Worm (Caenorhabditis elegans) whole organism, L2 larva: Measurements from ENCODE around the gene moc-2.
A peak's percentile ranks its signal among the peaks of the same experiment; 100 is the strongest.

ENCODE experiments used
- C34F6.9 ChIP-seq: fragments of 150-350 bp; optimal IDR thresholded peaks from 2 replicates; lab custom pipeline; 2014; ENCODE audit warnings: missing biosample characterization, missing genetic modification characterization
- F13H6.1 ChIP-seq: sonication (generic microtip); optimal IDR thresholded peaks from 2 replicates; lab custom pipeline; 2016; ENCODE audit warnings: missing genetic modification characterization, missing compliant biosample characterization
- R02D3.7 ChIP-seq: fragments of 150-350 bp; optimal IDR thresholded peaks from 2 replicates; lab custom pipeline; 2014; ENCODE audit warnings: missing biosample characterization, missing genetic modification characterization
- Y55F3AM.14 ChIP-seq: fragments of 200-800 bp; sonication (Bioruptor generic); optimal IDR thresholded peaks from 2 replicates; lab custom pipeline; 2018; ENCODE audit warnings: mild to moderate bottlenecking, missing genetic modification characterization, missing compliant biosample characterization
- ZK546.5 ChIP-seq: sonication (generic microtip); optimal IDR thresholded peaks from 2 replicates; lab custom pipeline; 2017; ENCODE audit warnings: missing biosample characterization, missing genetic modification characterization
- alr-1 ChIP-seq: fragments of 150-350 bp; optimal IDR thresholded peaks from 2 replicates; lab custom pipeline; 2014; ENCODE audit warnings: missing biosample characterization, missing genetic modification characterization
- aly-2 ChIP-seq: fragments of 150-350 bp; optimal IDR thresholded peaks from 2 replicates; lab custom pipeline; 2014; ENCODE audit warnings: missing biosample characterization, missing genetic modification characterization
- ama-1 ChIP-seq: fragments of 150-350 bp; optimal IDR thresholded peaks from 2 replicates; lab custom pipeline; 2018; ENCODE audit warnings: inconsistent platforms
- blmp-1 ChIP-seq: sonication (generic microtip); optimal IDR thresholded peaks from 2 replicates; lab custom pipeline; 2017; ENCODE audit warnings: missing genetic modification characterization, mild to moderate bottlenecking, missing compliant biosample characterization, antibody characterized with exemption, moderate library complexity; ENCODE audit not compliant: insufficient read depth
- ceh-82 ChIP-seq: fragments of 150-350 bp; optimal IDR thresholded peaks from 2 replicates; lab custom pipeline; 2014; ENCODE audit warnings: missing biosample characterization, missing genetic modification characterization
- crh-2 ChIP-seq: sonication (generic microtip); optimal IDR thresholded peaks from 2 replicates; lab custom pipeline; 2017; ENCODE audit warnings: missing biosample characterization, missing genetic modification characterization
- dmd-4 ChIP-seq: sonication (generic microtip); optimal IDR thresholded peaks from 2 replicates; lab custom pipeline; 2017; ENCODE audit warnings: missing biosample characterization, missing genetic modification characterization
- egl-27 ChIP-seq: sonication (generic microtip); optimal IDR thresholded peaks from 3 replicates; lab custom pipeline; 2017; ENCODE audit warnings: missing biosample characterization, missing genetic modification reagents, missing genetic modification characterization
- elt-1 ChIP-seq: fragments of 150-350 bp; optimal IDR thresholded peaks from 2 replicates; lab custom pipeline; 2014; ENCODE audit warnings: missing biosample characterization, missing genetic modification characterization
- fos-1 ChIP-seq: fragments of 150-350 bp; optimal IDR thresholded peaks from 2 replicates; lab custom pipeline; 2014; ENCODE audit warnings: missing biosample characterization, missing genetic modification characterization
- gmeb-1 ChIP-seq: fragments of 150-350 bp; optimal IDR thresholded peaks from 2 replicates; lab custom pipeline; 2014; ENCODE audit warnings: missing biosample characterization, missing genetic modification characterization
- lin-13 ChIP-seq: fragments of 150-350 bp; optimal IDR thresholded peaks from 2 replicates; lab custom pipeline; 2014; ENCODE audit warnings: missing biosample characterization, missing genetic modification reagents, missing genetic modification characterization
- lsy-2 ChIP-seq, 2 experiments: fragments of 150-350 bp in 1 of 2; sonication (generic microtip) in 1 of 2; optimal IDR thresholded peaks; 2 replicates each; lab custom pipeline; 2014 to 2017; ENCODE audit warnings: missing biosample characterization in 2 of 2, missing genetic modification characterization in 2 of 2
- mab-5 ChIP-seq: fragments of 150-350 bp; optimal IDR thresholded peaks from 2 replicates; lab custom pipeline; 2014; ENCODE audit warnings: missing biosample characterization, missing genetic modification characterization
- mbf-1 ChIP-seq: sonication (generic microtip); optimal IDR thresholded peaks from 2 replicates; lab custom pipeline; 2017; ENCODE audit warnings: missing biosample characterization, missing genetic modification characterization
- nhr-10 ChIP-seq: sonication (generic microtip); optimal IDR thresholded peaks from 2 replicates; lab custom pipeline; 2017; ENCODE audit warnings: missing biosample characterization, missing genetic modification characterization
- nhr-11 ChIP-seq: fragments of 150-350 bp; optimal IDR thresholded peaks from 2 replicates; lab custom pipeline; 2014; ENCODE audit warnings: missing biosample characterization, missing genetic modification characterization
- nhr-12 ChIP-seq: fragments of 150-350 bp; optimal IDR thresholded peaks from 2 replicates; lab custom pipeline; 2014; ENCODE audit warnings: missing biosample characterization, missing genetic modification characterization
- nhr-129 ChIP-seq: fragments of 150-350 bp; optimal IDR thresholded peaks from 2 replicates; lab custom pipeline; 2014; ENCODE audit warnings: missing biosample characterization, missing genetic modification characterization
- nhr-21 ChIP-seq: fragments of 150-350 bp; optimal IDR thresholded peaks from 2 replicates; lab custom pipeline; 2014; ENCODE audit warnings: missing biosample characterization, missing genetic modification characterization
- nhr-25 ChIP-seq: fragments of 150-350 bp; sonication (generic microtip); optimal IDR thresholded peaks from 3 replicates; lab custom pipeline; 2014; ENCODE audit warnings: missing biosample characterization, missing genetic modification characterization
- nhr-6 ChIP-seq: fragments of 150-350 bp; optimal IDR thresholded peaks from 2 replicates; lab custom pipeline; 2014; ENCODE audit warnings: missing biosample characterization, missing genetic modification characterization
- skn-1 ChIP-seq: sonication (generic microtip); optimal IDR thresholded peaks from 2 replicates; lab custom pipeline; 2017; ENCODE audit warnings: missing biosample characterization, missing genetic modification characterization
- sma-9 ChIP-seq, 2 experiments: fragments of 150-350 bp in 1 of 2; sonication (generic microtip) in 1 of 2; optimal IDR thresholded peaks; 2 replicates each; lab custom pipeline; 2014 to 2016; ENCODE audit warnings: missing genetic modification characterization in 2 of 2, mild to moderate bottlenecking in 1 of 2, missing biosample characterization in 1 of 2, missing compliant biosample characterization in 1 of 2, missing genetic modification reagents in 1 of 2, moderate library complexity in 1 of 2
- snpc-4 ChIP-seq: fragments of 150-350 bp; optimal IDR thresholded peaks from 2 replicates; lab custom pipeline; 2014; ENCODE audit warnings: missing biosample characterization, missing genetic modification characterization
- unc-55 ChIP-seq: fragments of 150-350 bp; sonication (generic microtip); optimal IDR thresholded peaks from 3 replicates; lab custom pipeline; 2014; ENCODE audit warnings: missing biosample characterization, missing genetic modification reagents, missing genetic modification characterization
- zag-1 ChIP-seq: fragments of 150-350 bp; optimal IDR thresholded peaks from 2 replicates; lab custom pipeline; 2014; ENCODE audit warnings: missing biosample characterization, missing genetic modification characterization
- ztf-11 ChIP-seq: sonication (generic microtip); optimal IDR thresholded peaks from 2 replicates; lab custom pipeline; 2017; ENCODE audit warnings: missing biosample characterization, missing genetic modification characterization
- ztf-4 ChIP-seq: fragments of 150-350 bp; optimal IDR thresholded peaks from 2 replicates; lab custom pipeline; 2014; ENCODE audit warnings: missing biosample characterization, missing genetic modification characterization

Gene moc-2

ce11 chrV:6541875-6542274 is 37.9 kb upstream of the moc-2 start:
- TF ChIP-seq nhr-25 (peak; percentile 21), Y55F3AM.14 (GFP tag; lab: Kevin White, UChicago) (peak; percentile 25), fos-1 (tag; lab: Kevin White, UChicago) (peak; percentile 25), ama-1 (lab: Kevin White, UChicago) (no peak), nhr-21 (peak; percentile 55), lin-13 (no peak), zag-1 (tag; lab: Kevin White, UChicago) (no peak), mab-5 (tag; lab: Kevin White, UChicago) (no peak), blmp-1 (tag; lab: Kevin White, UChicago) (no peak), alr-1 (tag; lab: Kevin White, UChicago) (no peak), nhr-11 (tag; lab: Kevin White, UChicago) (no peak), nhr-129 (tag; lab: Kevin White, UChicago) (peak; percentile 10), sma-9 (GFP tag; optimal IDR thresholded peaks at IDR 0.05; lab: Kevin White, UChicago) (peak; percentile 3), sma-9 (tag; optimal IDR thresholded peaks at IDR 0.05; lab: Kevin White, UChicago) (no peak)

- TF ChIP-seq ztf-4 (tag; lab: Kevin White, UChicago) (no peak), dmd-4 (tag; lab: Kevin White, UChicago) (no peak), nhr-129 (tag; lab: Kevin White, UChicago) (peak; percentile 29), nhr-10 (tag; lab: Kevin White, UChicago) (no peak), nhr-11 (tag; lab: Kevin White, UChicago) (no peak), ZK546.5 (no peak), ztf-11 (tag; lab: Kevin White, UChicago) (no peak), elt-1 (tag; lab: Kevin White, UChicago) (no peak), aly-2 (tag; lab: Kevin White, UChicago) (no peak), ceh-82 (no peak), unc-55 (GFP tag; lab: Kevin White, UChicago) (peak; percentile 7), lsy-2 (tag; optimal IDR thresholded peaks at IDR 0.05; lab: Kevin White, UChicago) (peak in 1 of 2 experiments; percentile 12), crh-2 (tag; lab: Kevin White, UChicago) (peak; percentile 16), fos-1 (tag; lab: Kevin White, UChicago) (peak; percentile 5), mab-5 (tag; lab: Kevin White, UChicago) (no peak), C34F6.9 (peak; percentile 30), egl-27 (tag; lab: Kevin White, UChicago) (no peak), zag-1 (tag; lab: Kevin White, UChicago) (no peak), nhr-12 (no peak), sma-9 (GFP tag; optimal IDR thresholded peaks at IDR 0.05; lab: Kevin White, UChicago) (no peak), sma-9 (tag; optimal IDR thresholded peaks at IDR 0.05; lab: Kevin White, UChicago) (no peak), F13H6.1 (tag; lab: Kevin White, UChicago) (peak; percentile 30)
- TF ChIP-seq, all 48 proteins: peak for 7
Observed at ce11 chrV:6538323-6538722, 34.3 kb upstream of the moc-2 start.

ce11 chrV:6533030-6533429 is 29.0 kb upstream of the moc-2 start, which contains the start of gene hpo-26:
Gene hpo-26, minus strand, starts transcription at chrV:6533060.
- TF ChIP-seq lin-13 = no peak
- no peak for TF ChIP-seq skn-1 (tag; lab: Kevin White, UChicago)
- no peak for TF ChIP-seq ztf-11 (tag; lab: Kevin White, UChicago)
- TF ChIP-seq nhr-21 = no peak
- TF ChIP-seq dmd-4 (tag; lab: Kevin White, UChicago) = no peak
- peak; percentile 70 for TF ChIP-seq F13H6.1 (tag; lab: Kevin White, UChicago)
- TF ChIP-seq sma-9 (GFP tag; optimal IDR thresholded peaks at IDR 0.05; lab: Kevin White, UChicago) = peak; percentile 22
- no peak for TF ChIP-seq sma-9 (tag; optimal IDR thresholded peaks at IDR 0.05; lab: Kevin White, UChicago)
- TF ChIP-seq nhr-25 = no peak
- no peak for TF ChIP-seq nhr-6
- no peak for TF ChIP-seq snpc-4
- TF ChIP-seq R02D3.7 (tag; lab: Kevin White, UChicago) = no peak
- no peak for TF ChIP-seq fos-1 (tag; lab: Kevin White, UChicago)
- no peak for TF ChIP-seq elt-1 (tag; lab: Kevin White, UChicago)
- TF ChIP-seq ZK546.5 = no peak
- no peak for TF ChIP-seq gmeb-1 (tag; lab: Kevin White, UChicago)
- peak; percentile 39 for TF ChIP-seq nhr-129 (tag; lab: Kevin White, UChicago)

- no peak for TF ChIP-seq ZK546.5
- no peak for TF ChIP-seq F13H6.1 (tag; lab: Kevin White, UChicago)
- no peak for TF ChIP-seq nhr-12
- TF ChIP-seq snpc-4 = no peak
- TF ChIP-seq fos-1 (tag; lab: Kevin White, UChicago) = peak; percentile 82
- peak; percentile 19 for TF ChIP-seq egl-27 (tag; lab: Kevin White, UChicago)
- no peak for TF ChIP-seq ama-1 (lab: Kevin White, UChicago)
- TF ChIP-seq mbf-1 (tag; lab: Kevin White, UChicago) = no peak
Observed at ce11 chrV:6524757-6525156, 20.8 kb upstream of the moc-2 start, which contains the start of gene acs-1. Gene acs-1, plus strand, starts transcription at chrV:6524989.
